Fruit fly (Drosophila melanogaster) whole organism, prepupa: ENCODE results near the gene CG14322.

Experiments used
- Eip78C ChIP-seq: fragments of 200-800 bp; sonication (Bioruptor generic); peaks from one replicate; lab custom pipeline; 2016; ENCODE audit warnings: missing biosample characterization, missing genetic modification characterization
- salr ChIP-seq, 2 experiments: fragments of 200-800 bp; sonication (Bioruptor generic); optimal IDR thresholded peaks; 3 replicates each; lab custom pipeline; 2016 to 2018; ENCODE audit warnings: missing biosample characterization in 2 of 2, missing genetic modification characterization in 2 of 2, mild to moderate bottlenecking in 1 of 2

The CG14322 gene

DNA sequence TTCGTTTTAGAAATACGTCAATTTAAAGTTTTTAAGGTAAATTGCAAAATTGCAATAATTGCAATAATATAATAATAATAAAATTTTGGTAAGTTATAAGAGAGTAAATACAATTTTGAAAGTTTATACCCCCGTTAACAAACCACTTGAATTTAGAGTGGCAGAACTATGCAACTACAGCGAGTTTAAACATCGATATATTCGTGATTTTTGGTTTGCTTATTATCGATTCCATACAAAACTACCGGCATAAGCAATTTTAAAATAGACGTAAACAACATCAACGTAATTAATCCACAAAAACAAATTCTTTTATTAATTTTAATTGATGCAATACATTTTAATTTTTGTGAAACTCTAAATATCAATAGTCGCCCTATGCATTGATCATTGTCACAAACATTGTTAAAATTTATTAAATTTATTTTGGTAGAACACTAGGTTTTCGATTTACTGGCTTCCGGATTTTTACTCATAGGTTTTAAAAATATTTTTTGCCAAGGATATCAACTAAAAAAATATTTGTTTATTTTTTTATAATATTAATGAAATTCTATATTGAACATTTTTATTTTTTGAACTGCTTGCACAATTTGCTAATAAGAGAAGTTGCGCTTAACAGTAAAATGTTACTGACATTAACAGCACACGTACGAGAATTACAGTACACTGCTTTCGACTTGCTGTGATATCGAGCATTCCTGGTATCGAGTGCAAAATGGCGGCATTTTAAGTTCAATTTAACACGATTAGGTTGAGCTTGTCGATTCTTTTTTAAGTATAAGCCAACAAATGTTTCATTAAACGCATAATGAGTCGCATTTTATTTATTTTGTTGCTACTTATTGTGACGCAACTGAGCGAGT, 71.5 kb downstream of the CG14322 start, which contains the start of gene Pxt:
TSS of gene Pxt (plus strand) at position 695 of the 866 bp plus-strand sequence.
- TF ChIP-seq Eip78C (GFP tag; lab: Kevin White, UChicago) (peak; percentile 18), salr (GFP tag; optimal IDR thresholded peaks at IDR 0.05; lab: Kevin White, UChicago) (no peak)
